Fruit fly (Drosophila melanogaster): ENCODE data around the gene Adgf-A.

DNA sequence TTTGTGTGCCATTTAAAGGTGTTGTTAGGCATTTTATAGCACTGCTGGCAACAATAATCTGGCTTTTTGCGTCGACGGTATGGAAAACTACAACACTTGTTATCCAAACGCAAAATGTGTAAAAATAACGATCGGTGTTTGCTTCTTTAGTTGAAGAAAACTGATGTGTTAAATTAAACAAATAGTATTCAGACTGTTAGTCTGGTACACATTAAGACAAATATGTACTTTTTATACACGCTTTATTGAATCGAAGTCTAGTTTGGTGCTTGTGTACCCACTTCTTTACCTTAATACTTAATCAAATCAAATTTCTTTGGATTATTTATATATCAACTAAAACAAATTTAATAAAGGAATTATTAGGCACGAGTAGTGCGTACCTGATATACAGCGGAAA is 27.5 kb upstream of the Adgf-A start:
- TF ChIP-seq psq (optimal IDR thresholded peaks at IDR 0.05) (no peak), Myc (optimal IDR thresholded peaks at IDR 0.05) (no peak)

All from Kc167 (cell line).